Worm (Caenorhabditis elegans): ENCODE results near the gene rips-1.

The rips-1 gene

ce11 chrV:3805499-3805898 lies 33.7 kb downstream of the rips-1 start, which contains the start of gene R08F11.4:
Gene R08F11.4, minus strand, starts transcription at chrV:3805527.
- TF ChIP-seq aha-1 (tag), result peak; percentile 71
- TF ChIP-seq nhr-28 (tag; optimal IDR thresholded peaks at IDR 0.05), result peak; percentile 81
- TF ChIP-seq unc-62 (GFP tag; optimal IDR thresholded peaks at IDR 0.05 in 1 of 2), result peak in 1 of 2 experiments; percentile 54
- no peak for TF ChIP-seq unc-62 (tag; optimal IDR thresholded peaks at IDR 0.05)
- no peak for TF ChIP-seq madf-5 (GFP tag; IDR thresholded peaks at IDR 0.05)
- peak; percentile 95 for TF ChIP-seq ztf-7 (tag; optimal IDR thresholded peaks at IDR 0.05)
- TF ChIP-seq nhr-76 (tag; optimal IDR thresholded peaks at IDR 0.05), result no peak
- no peak for TF ChIP-seq dmd-9 (GFP tag; IDR thresholded peaks at IDR 0.05)
- no peak for TF ChIP-seq mxl-2 (GFP tag; conservative IDR thresholded peaks at IDR 0.05)
- TF ChIP-seq pqm-1 (tag; optimal IDR thresholded peaks at IDR 0.05), result peak; percentile 48
- no peak for TF ChIP-seq Y75B8A.6 (GFP tag; IDR thresholded peaks at IDR 0.05)
- TF ChIP-seq dpl-1 (GFP tag; optimal IDR thresholded peaks at IDR 0.05), result no peak
- TF ChIP-seq nhr-10 (tag; optimal IDR thresholded peaks at IDR 0.05), result no peak

ce11 chrV:3805961-3806360 lies 34.1 kb downstream of the rips-1 start, which contains the start of gene srw-7:
Gene srw-7, plus strand, starts transcription at chrV:3806261.
- TF ChIP-seq daf-12 (tag; optimal IDR thresholded peaks at IDR 0.05) (no peak), ceh-28 (tag; optimal IDR thresholded peaks at IDR 0.05) (no peak), fkh-10 (GFP tag; optimal IDR thresholded peaks at IDR 0.05) (no peak), dmd-8 (GFP tag; IDR thresholded peaks at IDR 0.05) (no peak), mxl-3 (GFP tag; optimal IDR thresholded peaks at IDR 0.05) (no peak), daf-16 (GFP tag; optimal IDR thresholded peaks at IDR 0.05) (no peak), daf-16 (tag; optimal IDR thresholded peaks at IDR 0.05) (no peak), tra-1 (GFP tag; IDR thresholded peaks at IDR 0.05) (no peak), nhr-42 (GFP tag; IDR thresholded peaks at IDR 0.05) (no peak), nhr-28 (tag; optimal IDR thresholded peaks at IDR 0.05) (no peak), spr-3 (GFP tag; optimal IDR thresholded peaks at IDR 0.05) (no peak), ces-1 (GFP tag; optimal IDR thresholded peaks at IDR 0.05) (no peak), snpc-1.2 (GFP tag; IDR thresholded peaks at IDR 0.05) (no peak)

DNA sequence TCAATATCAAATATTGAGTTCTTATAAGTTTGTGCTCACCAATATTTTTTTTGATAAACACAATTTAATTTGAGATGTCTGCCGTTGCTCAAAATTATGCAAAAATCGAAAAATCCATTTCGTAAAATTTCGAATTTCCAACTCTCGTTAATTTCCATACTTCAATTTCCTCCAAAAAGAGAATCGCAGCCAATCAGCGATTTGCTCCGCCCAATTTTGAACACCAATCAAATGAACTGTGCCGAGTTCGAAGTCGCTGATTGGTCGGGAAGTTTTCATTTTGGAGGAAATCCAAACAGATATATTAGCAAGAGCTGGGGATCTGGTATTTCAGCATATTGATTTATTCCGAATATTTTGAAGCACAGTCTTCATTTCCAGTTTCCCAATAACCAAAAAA lies 36.0 kb downstream of the rips-1 start:
- TF ChIP-seq Y48G9A.11 (GFP tag; IDR thresholded peaks at IDR 0.05), result no peak
- no peak for TF ChIP-seq mes-2 (tag; optimal IDR thresholded peaks at IDR 0.05; ENCODE audit: poor library complexity, severe bottlenecking)
- no peak for TF ChIP-seq lim-7 (GFP tag; IDR thresholded peaks at IDR 0.05)
- TF ChIP-seq gei-8 (GFP tag; optimal IDR thresholded peaks at IDR 0.05), result no peak

- TF ChIP-seq cey-2 (tag; optimal IDR thresholded peaks at IDR 0.05; ENCODE audit: borderline replicate concordance, insufficient read depth), result no peak
- no peak for TF ChIP-seq nhr-42 (GFP tag; IDR thresholded peaks at IDR 0.05)
- no peak for TF ChIP-seq hlh-30 (tag; optimal IDR thresholded peaks at IDR 0.05; ENCODE audit: insufficient read depth)
- no peak for TF ChIP-seq vab-7 (GFP tag; IDR thresholded peaks at IDR 0.05)
- TF ChIP-seq mxl-3 (GFP tag; optimal IDR thresholded peaks at IDR 0.05), result no peak
- no peak for TF ChIP-seq madf-5 (GFP tag; IDR thresholded peaks at IDR 0.05)
- no peak for TF ChIP-seq ceh-82 (tag; optimal IDR thresholded peaks at IDR 0.05)
Measured at ce11 chrV:3808336-3808735, 36.5 kb downstream of the rips-1 start, which contains the start of gene srw-6. Gene srw-6, plus strand, starts transcription at chrV:3808636.

DNA sequence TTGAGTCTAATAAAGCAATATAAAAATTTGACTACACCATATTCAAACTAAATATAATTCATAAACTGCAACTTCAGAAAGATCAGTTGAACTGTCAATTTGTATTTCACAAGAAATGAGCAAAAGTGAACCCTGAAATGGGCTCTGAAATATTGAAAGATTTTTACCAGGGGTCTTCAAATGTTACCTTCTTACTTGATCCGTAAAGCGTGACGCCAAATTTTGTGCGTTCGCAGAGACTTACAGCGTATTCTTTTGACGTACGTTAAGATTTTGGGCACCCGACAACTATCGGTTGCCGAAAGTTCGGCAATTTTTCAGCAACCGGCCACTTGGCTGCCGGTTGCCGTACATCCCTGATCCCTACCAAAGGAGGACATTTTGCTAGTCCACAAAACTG lies 38.2 kb downstream of the rips-1 start:
- TF ChIP-seq mxl-3 (GFP tag; optimal IDR thresholded peaks at IDR 0.05) (no peak), Y75B8A.6 (GFP tag; IDR thresholded peaks at IDR 0.05) (no peak), ztf-7 (tag; optimal IDR thresholded peaks at IDR 0.05) (no peak), mxl-2 (GFP tag; conservative IDR thresholded peaks at IDR 0.05) (no peak), mdt-29 (GFP tag; IDR thresholded peaks at IDR 0.05) (no peak), aha-1 (tag) (peak; percentile 94)

All from whole organism, L4 larva.